Worm (Caenorhabditis elegans) whole organism, late embryonic: ENCODE measurements around the gene C27D9.1.

Source experiments
- K09A11.1 ChIP-seq: sonication (generic microtip); optimal IDR thresholded peaks from 2 replicates; lab custom pipeline; 2017; ENCODE audit warnings: antibody characterized with exemption, mild to moderate bottlenecking, missing genetic modification characterization, missing compliant biosample characterization; ENCODE audit not compliant: insufficient read depth
- ahr-1 ChIP-seq: sonication (generic microtip); optimal IDR thresholded peaks from 2 replicates; lab custom pipeline; 2016; ENCODE audit warnings: missing genetic modification characterization, missing compliant biosample characterization
- ama-1 ChIP-seq: fragments of 150-350 bp; optimal IDR thresholded peaks from 2 replicates; lab custom pipeline; 2014
- ceh-18 ChIP-seq: sonication (generic microtip); optimal IDR thresholded peaks from 2 replicates; lab custom pipeline; 2016; ENCODE audit warnings: missing genetic modification characterization, missing compliant biosample characterization
- ceh-19 ChIP-seq: fragments of 200-800 bp; sonication (Bioruptor generic); optimal IDR thresholded peaks from 2 replicates; lab custom pipeline; 2018; ENCODE audit warnings: mild to moderate bottlenecking, missing genetic modification characterization, missing compliant biosample characterization
- ceh-2 ChIP-seq: sonication (generic microtip); optimal IDR thresholded peaks from 2 replicates; lab custom pipeline; 2016; ENCODE audit warnings: missing genotype, missing genetic modification characterization, missing compliant biosample characterization
- ceh-22 ChIP-seq: sonication (generic microtip); optimal IDR thresholded peaks from 2 replicates; lab custom pipeline; 2017; ENCODE audit warnings: missing biosample characterization, missing genetic modification characterization
- ceh-34 ChIP-seq: sonication (generic microtip); optimal IDR thresholded peaks from 2 replicates; lab custom pipeline; 2016; ENCODE audit warnings: mild to moderate bottlenecking, missing genetic modification characterization, missing compliant biosample characterization
- ceh-6 ChIP-seq: fragments of 200-800 bp; sonication (Bioruptor generic); optimal IDR thresholded peaks from 2 replicates; lab custom pipeline; 2018; ENCODE audit warnings: mild to moderate bottlenecking, missing genetic modification characterization, missing compliant biosample characterization
- ceh-9 ChIP-seq: sonication (generic microtip); optimal IDR thresholded peaks from 2 replicates; lab custom pipeline; 2016; ENCODE audit warnings: mild to moderate bottlenecking, missing genetic modification characterization, inconsistent platforms, missing compliant biosample characterization
- elt-2 ChIP-seq: sonication (generic microtip); optimal IDR thresholded peaks from 2 replicates; lab custom pipeline; 2016; ENCODE audit warnings: missing genetic modification reagents, missing genetic modification characterization, missing compliant biosample characterization
- eyg-1 ChIP-seq: sonication (generic microtip); optimal IDR thresholded peaks from 2 replicates; lab custom pipeline; 2016; ENCODE audit warnings: missing genotype, missing genetic modification characterization, missing compliant biosample characterization
- fkh-10 ChIP-seq: fragments of 150-350 bp; optimal IDR thresholded peaks from 2 replicates; lab custom pipeline; 2014; ENCODE audit warnings: missing biosample characterization, missing genetic modification reagents, missing genetic modification characterization
- gmeb-2 ChIP-seq: sonication (generic microtip); optimal IDR thresholded peaks from 2 replicates; lab custom pipeline; 2016; ENCODE audit warnings: missing genetic modification characterization, inconsistent platforms, missing compliant biosample characterization
- hlh-15 ChIP-seq: sonication (generic microtip); optimal IDR thresholded peaks from 2 replicates; lab custom pipeline; 2016; ENCODE audit warnings: missing genetic modification characterization, missing compliant biosample characterization
- lin-11 ChIP-seq: fragments of 200-800 bp; sonication (Bioruptor generic); optimal IDR thresholded peaks from 2 replicates; lab custom pipeline; 2018; ENCODE audit warnings: mild to moderate bottlenecking, missing genetic modification characterization, missing compliant biosample characterization
- madf-2 ChIP-seq: sonication (generic microtip); optimal IDR thresholded peaks from 2 replicates; lab custom pipeline; 2017; ENCODE audit warnings: missing genetic modification characterization, missing compliant biosample characterization
- mec-3 ChIP-seq: sonication (generic microtip); optimal IDR thresholded peaks from 2 replicates; lab custom pipeline; 2016; ENCODE audit warnings: borderline replicate concordance, missing genetic modification characterization, missing compliant biosample characterization
- nhr-11 ChIP-seq: fragments of 150-350 bp; optimal IDR thresholded peaks from 2 replicates; lab custom pipeline; 2014; ENCODE audit warnings: missing biosample characterization, missing genetic modification characterization
- npax-4 ChIP-seq: sonication (generic microtip); optimal IDR thresholded peaks from 2 replicates; lab custom pipeline; 2016; ENCODE audit warnings: missing genetic modification characterization, missing compliant biosample characterization
- odd-2 ChIP-seq: sonication (generic microtip); optimal IDR thresholded peaks from 2 replicates; lab custom pipeline; 2017; ENCODE audit warnings: antibody characterized with exemption, mild to moderate bottlenecking, missing genetic modification characterization, missing compliant biosample characterization
- pat-9 ChIP-seq: fragments of 200-800 bp; sonication (Bioruptor generic); optimal IDR thresholded peaks from 2 replicates; lab custom pipeline; 2018; ENCODE audit warnings: mild to moderate bottlenecking, missing genetic modification characterization, moderate library complexity, missing compliant biosample characterization
- pqm-1 ChIP-seq: sonication (generic microtip); optimal IDR thresholded peaks from 2 replicates; lab custom pipeline; 2016; ENCODE audit warnings: missing genetic modification characterization, missing compliant biosample characterization
- pros-1 ChIP-seq: fragments of 150-350 bp; optimal IDR thresholded peaks from 2 replicates; lab custom pipeline; 2014; ENCODE audit warnings: missing biosample characterization, missing genetic modification reagents, missing genetic modification characterization
- ref-2 ChIP-seq: sonication (generic microtip); optimal IDR thresholded peaks from 2 replicates; lab custom pipeline; 2016; ENCODE audit warnings: missing genetic modification characterization, missing compliant biosample characterization
- sox-4 ChIP-seq: sonication (generic microtip); optimal IDR thresholded peaks from 2 replicates; lab custom pipeline; 2017; ENCODE audit warnings: mild to moderate bottlenecking, missing genetic modification characterization, inconsistent platforms, missing compliant biosample characterization
- tbx-2 ChIP-seq: sonication (generic microtip); optimal IDR thresholded peaks from 2 replicates; lab custom pipeline; 2016; ENCODE audit warnings: missing genetic modification characterization, missing compliant biosample characterization
- tbx-7 ChIP-seq: sonication (generic microtip); optimal IDR thresholded peaks from 2 replicates; lab custom pipeline; 2016; ENCODE audit warnings: missing genotype, missing genetic modification characterization, missing compliant biosample characterization
- unc-42 ChIP-seq: sonication (generic microtip); optimal IDR thresholded peaks from 2 replicates; lab custom pipeline; 2016; ENCODE audit warnings: missing genotype, missing genetic modification characterization, missing compliant biosample characterization
- unc-55 ChIP-seq: sonication (generic microtip); optimal IDR thresholded peaks from 2 replicates; lab custom pipeline; 2017; ENCODE audit warnings: missing biosample characterization, missing genetic modification reagents, missing genetic modification characterization
- zip-5 ChIP-seq: sonication (generic microtip); optimal IDR thresholded peaks from 2 replicates; lab custom pipeline; 2016; ENCODE audit warnings: missing genetic modification characterization, missing compliant biosample characterization
- ztf-16 ChIP-seq: sonication (generic microtip); optimal IDR thresholded peaks from 2 replicates; lab custom pipeline; 2017; ENCODE audit warnings: missing genetic modification characterization, missing compliant biosample characterization

C27D9.1 gene

DNA sequence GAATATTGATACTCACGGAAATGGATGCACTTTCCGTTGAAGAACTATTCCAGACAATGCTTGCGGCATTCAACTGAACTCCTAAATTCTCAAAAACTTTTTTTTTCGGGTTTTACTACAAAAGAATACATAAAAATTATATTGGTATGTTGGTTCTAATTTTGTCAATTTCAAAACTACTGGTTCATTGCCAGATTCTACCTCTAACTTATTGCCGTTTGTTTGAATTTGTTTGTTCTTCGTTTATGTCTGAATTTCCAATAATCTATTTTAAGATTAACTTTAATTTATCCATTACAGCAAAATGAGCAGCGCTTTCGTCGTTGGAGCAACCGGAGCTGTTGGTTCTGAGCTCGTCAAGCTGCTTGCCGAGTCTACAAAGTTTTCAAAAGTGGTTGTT, 43.9 kb downstream of the C27D9.1 start, which contains the start of gene C33F10.14:
TSS of gene C33F10.14 (plus strand) at position 301 of the 400 bp plus-strand sequence.
- TF ChIP-seq madf-2 (tag; lab: Kevin White, UChicago) (no peak), ceh-34 (tag; lab: Kevin White, UChicago) (no peak), fkh-10 (GFP tag; lab: Kevin White, UChicago) (no peak), npax-4 (tag; lab: Kevin White, UChicago) (no peak), ceh-18 (tag; lab: Kevin White, UChicago) (no peak), nhr-11 (no peak), tbx-7 (no peak), tbx-2 (no peak), odd-2 (tag; lab: Kevin White, UChicago) (no peak), K09A11.1 (tag; lab: Kevin White, UChicago) (no peak), ceh-22 (tag; lab: Kevin White, UChicago) (no peak), ref-2 (tag; lab: Kevin White, UChicago) (no peak), eyg-1 (tag; lab: Kevin White, UChicago) (no peak), ceh-2 (tag; lab: Kevin White, UChicago) (no peak)
- TF ChIP-seq, all 69 proteins: peak for 0

ce11 chrII:4800524-4800923, 47.3 kb downstream of the C27D9.1 start:
- TF ChIP-seq ama-1 (no peak), ceh-18 (tag; lab: Kevin White, UChicago) (no peak), K09A11.1 (tag; lab: Kevin White, UChicago) (no peak), unc-55 (GFP tag; lab: Kevin White, UChicago) (no peak), ceh-6 (GFP tag; lab: Kevin White, UChicago) (no peak), unc-42 (tag; lab: Kevin White, UChicago) (no peak), nhr-11 (no peak), pros-1 (tag; lab: Kevin White, UChicago) (no peak), ceh-19 (GFP tag; lab: Kevin White, UChicago) (no peak), ztf-16 (tag; lab: Kevin White, UChicago) (no peak), pat-9 (no peak), zip-5 (tag; lab: Kevin White, UChicago) (no peak), pqm-1 (tag; lab: Kevin White, UChicago) (no peak), lin-11 (tag; lab: Kevin White, UChicago) (no peak), sox-4 (no peak), eyg-1 (tag; lab: Kevin White, UChicago) (no peak), mec-3 (tag; lab: Kevin White, UChicago) (no peak)

DNA sequence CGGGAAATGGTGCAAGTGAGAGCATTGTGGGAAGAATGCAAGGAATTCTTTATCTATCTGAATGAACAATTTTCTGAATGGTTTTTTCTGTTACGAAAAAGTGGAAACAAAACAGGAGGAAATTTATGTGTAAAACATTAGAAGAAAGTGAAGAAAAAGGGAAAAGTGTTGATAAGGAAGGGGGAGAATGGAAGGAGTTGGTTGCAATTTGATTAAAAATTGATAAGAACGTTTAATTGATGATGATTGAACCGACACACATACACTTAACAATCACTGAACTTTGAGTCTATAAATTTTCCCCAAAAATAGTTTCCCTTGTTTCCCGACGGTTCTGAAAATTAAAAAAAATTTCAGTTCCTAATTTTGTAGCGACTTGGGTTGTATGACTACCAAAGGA, 49.7 kb downstream of the C27D9.1 start:
- TF ChIP-seq ahr-1 (no peak), ceh-9 (tag; lab: Kevin White, UChicago) (no peak), ztf-16 (tag; lab: Kevin White, UChicago) (no peak), hlh-15 (tag; lab: Kevin White, UChicago) (no peak), elt-2 (peak; percentile 80), gmeb-2 (tag; lab: Kevin White, UChicago) (no peak)
